Worm (Caenorhabditis elegans) whole organism, L2 larva: ENCODE measurements around the gene ugt-13.

Experiments used
- C34F6.9 ChIP-seq: fragments of 150-350 bp; optimal IDR thresholded peaks from 2 replicates; lab custom pipeline; 2014; ENCODE audit warnings: missing biosample characterization, missing genetic modification characterization
- Y55F3AM.14 ChIP-seq: fragments of 200-800 bp; sonication (Bioruptor generic); optimal IDR thresholded peaks from 2 replicates; lab custom pipeline; 2018; ENCODE audit warnings: mild to moderate bottlenecking, missing genetic modification characterization, missing compliant biosample characterization
- ZK546.5 ChIP-seq: sonication (generic microtip); optimal IDR thresholded peaks from 2 replicates; lab custom pipeline; 2017; ENCODE audit warnings: missing biosample characterization, missing genetic modification characterization
- blmp-1 ChIP-seq: sonication (generic microtip); optimal IDR thresholded peaks from 2 replicates; lab custom pipeline; 2017; ENCODE audit warnings: missing genetic modification characterization, mild to moderate bottlenecking, missing compliant biosample characterization, antibody characterized with exemption, moderate library complexity; ENCODE audit not compliant: insufficient read depth
- ceh-82 ChIP-seq: fragments of 150-350 bp; optimal IDR thresholded peaks from 2 replicates; lab custom pipeline; 2014; ENCODE audit warnings: missing biosample characterization, missing genetic modification characterization
- dmd-4 ChIP-seq: sonication (generic microtip); optimal IDR thresholded peaks from 2 replicates; lab custom pipeline; 2017; ENCODE audit warnings: missing biosample characterization, missing genetic modification characterization
- lin-11 ChIP-seq: fragments of 150-350 bp; sonication (generic microtip); optimal IDR thresholded peaks from 2 replicates; lab custom pipeline; 2014; ENCODE audit warnings: missing biosample characterization, missing genetic modification characterization, inconsistent platforms, mixed read lengths
- nhr-23 ChIP-seq: fragments of 150-350 bp; optimal IDR thresholded peaks from 2 replicates; lab custom pipeline; 2014; ENCODE audit warnings: missing biosample characterization, missing genetic modification reagents, missing genetic modification characterization
- unc-62 ChIP-seq: fragments of 150-350 bp; optimal IDR thresholded peaks from 2 replicates; lab custom pipeline; 2014; ENCODE audit warnings: missing biosample characterization, missing genetic modification reagents, missing genetic modification characterization
- ztf-11 ChIP-seq: sonication (generic microtip); optimal IDR thresholded peaks from 2 replicates; lab custom pipeline; 2017; ENCODE audit warnings: missing biosample characterization, missing genetic modification characterization

DNA sequence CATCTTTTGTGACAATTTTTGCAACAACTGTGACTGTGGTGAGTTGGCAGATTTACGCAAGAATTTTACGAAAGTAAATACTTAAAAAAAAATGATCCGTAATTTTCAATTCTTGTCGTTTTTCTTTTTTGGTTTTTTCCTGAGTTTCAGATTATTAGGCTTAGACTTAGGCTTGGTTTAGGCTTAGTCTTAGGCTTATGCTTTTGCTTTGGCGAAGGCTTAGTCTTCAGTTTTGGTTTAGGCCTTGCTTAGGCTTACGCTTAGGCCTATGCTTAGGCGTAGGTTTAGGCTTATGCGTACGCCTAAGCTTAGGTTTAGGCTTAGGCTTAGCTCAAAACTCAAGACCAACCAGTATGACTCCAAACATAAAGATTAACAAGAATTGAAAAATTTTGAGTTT is 48.9 kb downstream of the ugt-13 start:
- TF ChIP-seq ZK546.5 (tag; lab: Kevin White, UChicago) (no peak), ztf-11 (tag; lab: Kevin White, UChicago) (no peak), blmp-1 (no peak), Y55F3AM.14 (GFP tag; lab: Kevin White, UChicago) (no peak), lin-11 (no peak), dmd-4 (tag; lab: Kevin White, UChicago) (no peak), unc-62 (no peak), ceh-82 (tag; lab: Kevin White, UChicago) (no peak), C34F6.9 (no peak), nhr-23 (tag; lab: Kevin White, UChicago) (no peak)
